Worm (Caenorhabditis elegans): ENCODE results near the gene lys-5.

lys-5 gene

ce11 chrIV:11594191-11594673, 31.1 kb downstream of the lys-5 start, which contains the start of gene mig-38:
TSS of gene mig-38 (plus strand) at chrIV:11594244.
- TF ChIP-seq ceh-83 (GFP tag; optimal IDR thresholded peaks at IDR 0.05) (no peak), mep-1 (tag; optimal IDR thresholded peaks at IDR 0.05) (no peak), flh-1 (GFP tag; optimal IDR thresholded peaks at IDR 0.05) (no peak), nhr-2 (tag; optimal IDR thresholded peaks at IDR 0.05) (no peak), ceh-43 (GFP tag; optimal IDR thresholded peaks at IDR 0.05) (no peak), sptf-1 (tag; optimal IDR thresholded peaks at IDR 0.05) (peak; percentile 33), nhr-237 (tag; optimal IDR thresholded peaks at IDR 0.05) (no peak), unc-62 (GFP tag; optimal IDR thresholded peaks at IDR 0.05) (no peak), drap-1 (GFP tag; optimal IDR thresholded peaks at IDR 0.05) (peak; percentile 40), nhr-76 (tag; optimal IDR thresholded peaks at IDR 0.05) (no peak), ces-1 (GFP tag; optimal IDR thresholded peaks at IDR 0.05) (peak; percentile 40), lin-32 (GFP tag; optimal IDR thresholded peaks at IDR 0.05) (no peak), cnd-1 (tag; optimal IDR thresholded peaks at IDR 0.05) (peak; percentile 13), unc-39 (tag; optimal IDR thresholded peaks at IDR 0.05) (no peak), hlh-1 (tag; optimal IDR thresholded peaks at IDR 0.05) (no peak), ham-2 (GFP tag; optimal IDR thresholded peaks at IDR 0.05) (no peak), bed-3 (GFP tag; optimal IDR thresholded peaks at IDR 0.05) (no peak), elt-3 (tag; optimal IDR thresholded peaks at IDR 0.05) (no peak), M03D4.4 (tag; optimal IDR thresholded peaks at IDR 0.05) (no peak), lsy-2 (tag; optimal IDR thresholded peaks at IDR 0.05) (no peak), tbx-8 (GFP tag; optimal IDR thresholded peaks at IDR 0.05) (no peak), pha-4 (tag; optimal IDR thresholded peaks at IDR 0.05) (no peak), unc-120 (tag; optimal IDR thresholded peaks at IDR 0.05; ENCODE audit: poor library complexity, severe bottlenecking) (peak; percentile 37), sem-2 (GFP tag; optimal IDR thresholded peaks at IDR 0.05) (no peak)

ce11 chrIV:11593415-11594190, 31.8 kb downstream of the lys-5 start, which contains the start of gene F40F11.3:
TSS of gene F40F11.3 (minus strand) at chrIV:11594003.
- TF ChIP-seq mab-5 (tag; optimal IDR thresholded peaks at IDR 0.05) (peak; percentile 12), lin-32 (GFP tag; optimal IDR thresholded peaks at IDR 0.05) (peak; percentile 50), nhr-76 (tag; optimal IDR thresholded peaks at IDR 0.05) (no peak), lin-13 (tag; optimal IDR thresholded peaks at IDR 0.05) (peak; percentile 11), mep-1 (tag; optimal IDR thresholded peaks at IDR 0.05) (peak; percentile 79), zip-8 (tag; optimal IDR thresholded peaks at IDR 0.05) (peak; percentile 32), sem-2 (GFP tag; optimal IDR thresholded peaks at IDR 0.05) (no peak), drap-1 (GFP tag; optimal IDR thresholded peaks at IDR 0.05) (peak; percentile 58), cnd-1 (tag; optimal IDR thresholded peaks at IDR 0.05) (peak; percentile 65), ces-1 (GFP tag; optimal IDR thresholded peaks at IDR 0.05) (peak; percentile 96), ceh-39 (tag; optimal IDR thresholded peaks at IDR 0.05) (peak; percentile 53), unc-120 (tag; optimal IDR thresholded peaks at IDR 0.05; ENCODE audit: poor library complexity, severe bottlenecking) (peak; percentile 43), elt-1 (tag; optimal IDR thresholded peaks at IDR 0.05; ENCODE audit: borderline replicate concordance, insufficient read depth) (no peak), unc-62 (GFP tag; optimal IDR thresholded peaks at IDR 0.05) (peak; percentile 87), M03D4.4 (tag; optimal IDR thresholded peaks at IDR 0.05) (no peak), ceh-83 (GFP tag; optimal IDR thresholded peaks at IDR 0.05) (no peak), ham-2 (GFP tag; optimal IDR thresholded peaks at IDR 0.05) (peak; percentile 59), mls-2 (tag; optimal IDR thresholded peaks at IDR 0.05) (peak; percentile 45), nhr-237 (tag; optimal IDR thresholded peaks at IDR 0.05) (peak; percentile 90), unc-39 (tag; optimal IDR thresholded peaks at IDR 0.05) (no peak), pha-4 (tag; optimal IDR thresholded peaks at IDR 0.05) (peak; percentile 98), bed-3 (GFP tag; optimal IDR thresholded peaks at IDR 0.05) (peak; percentile 24), flh-1 (GFP tag; optimal IDR thresholded peaks at IDR 0.05) (no peak), nhr-2 (tag; optimal IDR thresholded peaks at IDR 0.05) (peak; percentile 35), ceh-43 (GFP tag; optimal IDR thresholded peaks at IDR 0.05) (no peak), hlh-1 (tag; optimal IDR thresholded peaks at IDR 0.05) (peak; percentile 64), nhr-28 (tag; optimal IDR thresholded peaks at IDR 0.05) (peak; percentile 15)

- TF ChIP-seq blmp-1 (tag; optimal IDR thresholded peaks at IDR 0.05) (no peak), mls-2 (tag; optimal IDR thresholded peaks at IDR 0.05) (no peak), nhr-76 (tag; optimal IDR thresholded peaks at IDR 0.05) (no peak), zip-8 (tag; optimal IDR thresholded peaks at IDR 0.05) (no peak), lin-32 (GFP tag; optimal IDR thresholded peaks at IDR 0.05) (no peak), sptf-1 (tag; optimal IDR thresholded peaks at IDR 0.05) (peak; percentile 24), ztf-11 (tag; optimal IDR thresholded peaks at IDR 0.05) (no peak), elt-3 (tag; optimal IDR thresholded peaks at IDR 0.05) (no peak), unc-120 (tag; optimal IDR thresholded peaks at IDR 0.05; ENCODE audit: poor library complexity, severe bottlenecking) (no peak), flh-1 (GFP tag; optimal IDR thresholded peaks at IDR 0.05) (no peak), ceh-83 (GFP tag; optimal IDR thresholded peaks at IDR 0.05) (no peak), unc-39 (tag; optimal IDR thresholded peaks at IDR 0.05) (no peak), elt-1 (tag; optimal IDR thresholded peaks at IDR 0.05; ENCODE audit: borderline replicate concordance, insufficient read depth) (no peak), drap-1 (GFP tag; optimal IDR thresholded peaks at IDR 0.05) (no peak), nhr-237 (tag; optimal IDR thresholded peaks at IDR 0.05) (no peak), ceh-39 (tag; optimal IDR thresholded peaks at IDR 0.05) (no peak), mep-1 (tag; optimal IDR thresholded peaks at IDR 0.05) (peak; percentile 8), hlh-1 (tag; optimal IDR thresholded peaks at IDR 0.05) (no peak), cnd-1 (tag; optimal IDR thresholded peaks at IDR 0.05) (no peak), lsy-2 (tag; optimal IDR thresholded peaks at IDR 0.05) (peak; percentile 6), ceh-43 (GFP tag; optimal IDR thresholded peaks at IDR 0.05) (no peak), nhr-28 (tag; optimal IDR thresholded peaks at IDR 0.05) (no peak), ces-1 (GFP tag; optimal IDR thresholded peaks at IDR 0.05) (peak; percentile 10), ham-2 (GFP tag; optimal IDR thresholded peaks at IDR 0.05) (no peak)
These were observed 32.6 kb downstream of the lys-5 start for ce11 chrIV:11592820-11593219.
